Fruit fly (Drosophila melanogaster): ENCODE results near the gene CG16989.

CG16989 gene

dm6 chrX:769639-770124 lies 23.3 kb upstream of the CG16989 start, which contains the start of gene fz3 (continued):
- peak; percentile 15 for TF ChIP-seq Dad (GFP tag; optimal IDR thresholded peaks at IDR 0.05)
- no peak for TF ChIP-seq trh (GFP tag; optimal IDR thresholded peaks at IDR 0.05)
- TF ChIP-seq shn (GFP tag; optimal IDR thresholded peaks at IDR 0.05) = no peak
- TF ChIP-seq lbe (GFP tag; optimal IDR thresholded peaks at IDR 0.05) = peak; percentile 67
- TF ChIP-seq nau (GFP tag; optimal IDR thresholded peaks at IDR 0.05) = no peak
- TF ChIP-seq Dp (GFP tag; optimal IDR thresholded peaks at IDR 0.05) = peak; percentile 70
- 0 out of 2 replicates have a peak, but pooled peaks have one; percentile 16 for TF ChIP-seq CG11247 (GFP tag; IDR thresholded peaks at IDR 0.05)
- TF ChIP-seq Kr (GFP tag; optimal IDR thresholded peaks at IDR 0.05) = no peak
- no peak for TF ChIP-seq Vsx1 (GFP tag; optimal IDR thresholded peaks at IDR 0.05)
- TF ChIP-seq CG31441 (GFP tag; IDR thresholded peaks at IDR 0.05) = peak; percentile 27; the same call in 1 of the 2 replicates
- no peak for TF ChIP-seq Usf (GFP tag; optimal IDR thresholded peaks at IDR 0.05)
- no peak for TF ChIP-seq CG9932 (GFP tag; IDR thresholded peaks at IDR 0.05)
- no peak for TF ChIP-seq CG3281 (GFP tag; optimal IDR thresholded peaks at IDR 0.05)
- no peak for TF ChIP-seq CG17385 (GFP tag; optimal IDR thresholded peaks at IDR 0.05)
- no peak for TF ChIP-seq abd-A (tag; optimal IDR thresholded peaks at IDR 0.05)
- TF ChIP-seq ewg (GFP tag; optimal IDR thresholded peaks at IDR 0.05) = no peak
- no peak for TF ChIP-seq pum (GFP tag; optimal IDR thresholded peaks at IDR 0.05)
- no peak for TF ChIP-seq CG15011 (GFP tag; optimal IDR thresholded peaks at IDR 0.05)
- TF ChIP-seq Hey (tag; optimal IDR thresholded peaks at IDR 0.05) = no peak
- TF ChIP-seq dmrt99B (tag; optimal IDR thresholded peaks at IDR 0.05) = no peak
- TF ChIP-seq CG2116 (GFP tag; optimal IDR thresholded peaks at IDR 0.05) = peak; percentile 64
- TF ChIP-seq kni (GFP tag; optimal IDR thresholded peaks at IDR 0.05) = peak; percentile 36
- peak; percentile 93 for TF ChIP-seq Bgb (GFP tag; IDR thresholded peaks at IDR 0.05; ENCODE audit: partially characterized antibody)
- TF ChIP-seq Nf-YA (GFP tag; IDR thresholded peaks at IDR 0.05) = no peak
- TF ChIP-seq NfI (GFP tag; optimal IDR thresholded peaks at IDR 0.05) = peak; percentile 6
- no peak for TF ChIP-seq CG2889 (GFP tag; IDR thresholded peaks at IDR 0.05)
- no peak for TF ChIP-seq NC2β (GFP tag; optimal IDR thresholded peaks at IDR 0.05)
- TF ChIP-seq CG17361 (GFP tag; IDR thresholded peaks at IDR 0.05) = no peak
- no peak for TF ChIP-seq CG30020 (tag; optimal IDR thresholded peaks at IDR 0.05)
- TF ChIP-seq lmd (GFP tag; IDR thresholded peaks at IDR 0.05) = no peak
- TF ChIP-seq nerfin-1 (tag; optimal IDR thresholded peaks at IDR 0.05) = no peak
- no peak for TF ChIP-seq az2 (GFP tag; optimal IDR thresholded peaks at IDR 0.05)
- TF ChIP-seq CG7963 (GFP tag; IDR thresholded peaks at IDR 0.05; ENCODE audit: partially characterized antibody) = peak; percentile 82
- no peak for TF ChIP-seq run (tag; optimal IDR thresholded peaks at IDR 0.05)
- TF ChIP-seq CG9817 (tag; optimal IDR thresholded peaks at IDR 0.05) = no peak
- TF ChIP-seq Six4 (GFP tag; optimal IDR thresholded peaks at IDR 0.05) = no peak
- TF ChIP-seq hkb (optimal IDR thresholded peaks at IDR 0.05) = no peak
- TF ChIP-seq hkb (GFP tag; IDR thresholded peaks at IDR 0.05) = 0 out of 2 replicates have a peak, but pooled peaks have one; percentile 16
- 0 out of 3 replicates have a peak, but pooled peaks have one; percentile 22 for TF ChIP-seq otp (GFP tag; IDR thresholded peaks at IDR 0.05)
- no peak for TF ChIP-seq CG12236 (GFP tag; optimal IDR thresholded peaks at IDR 0.05)
- no peak for TF ChIP-seq ara (GFP tag; IDR thresholded peaks at IDR 0.05)
- no peak for TF ChIP-seq toy (GFP tag; IDR thresholded peaks at IDR 0.05)
- TF ChIP-seq repo (GFP tag; optimal IDR thresholded peaks at IDR 0.05) = no peak
- TF ChIP-seq Sry-δ (GFP tag; optimal IDR thresholded peaks at IDR 0.05) = peak; percentile 77
- no peak for TF ChIP-seq CG3065 (GFP tag; optimal IDR thresholded peaks at IDR 0.05)
- TF ChIP-seq CG11456 (GFP tag; IDR thresholded peaks at IDR 0.05) = no peak
- TF ChIP-seq Lhr (GFP tag; optimal IDR thresholded peaks at IDR 0.05) = no peak
- TF ChIP-seq CG10431 (GFP tag; optimal IDR thresholded peaks at IDR 0.05) = no peak
- TF ChIP-seq Dbx (GFP tag; IDR thresholded peaks at IDR 0.05) = 0 out of 3 replicates have a peak, but pooled peaks have one; percentile 35
- TF ChIP-seq CG13424 (tag; optimal IDR thresholded peaks at IDR 0.05) = peak; percentile 22
- peak; percentile 73 for TF ChIP-seq nerfin-2 (GFP tag; IDR thresholded peaks at IDR 0.05; ENCODE audit: partially characterized antibody)
